Fruit fly (Drosophila melanogaster): ENCODE measurements around the gene CG17597.

Gene CG17597

DNA sequence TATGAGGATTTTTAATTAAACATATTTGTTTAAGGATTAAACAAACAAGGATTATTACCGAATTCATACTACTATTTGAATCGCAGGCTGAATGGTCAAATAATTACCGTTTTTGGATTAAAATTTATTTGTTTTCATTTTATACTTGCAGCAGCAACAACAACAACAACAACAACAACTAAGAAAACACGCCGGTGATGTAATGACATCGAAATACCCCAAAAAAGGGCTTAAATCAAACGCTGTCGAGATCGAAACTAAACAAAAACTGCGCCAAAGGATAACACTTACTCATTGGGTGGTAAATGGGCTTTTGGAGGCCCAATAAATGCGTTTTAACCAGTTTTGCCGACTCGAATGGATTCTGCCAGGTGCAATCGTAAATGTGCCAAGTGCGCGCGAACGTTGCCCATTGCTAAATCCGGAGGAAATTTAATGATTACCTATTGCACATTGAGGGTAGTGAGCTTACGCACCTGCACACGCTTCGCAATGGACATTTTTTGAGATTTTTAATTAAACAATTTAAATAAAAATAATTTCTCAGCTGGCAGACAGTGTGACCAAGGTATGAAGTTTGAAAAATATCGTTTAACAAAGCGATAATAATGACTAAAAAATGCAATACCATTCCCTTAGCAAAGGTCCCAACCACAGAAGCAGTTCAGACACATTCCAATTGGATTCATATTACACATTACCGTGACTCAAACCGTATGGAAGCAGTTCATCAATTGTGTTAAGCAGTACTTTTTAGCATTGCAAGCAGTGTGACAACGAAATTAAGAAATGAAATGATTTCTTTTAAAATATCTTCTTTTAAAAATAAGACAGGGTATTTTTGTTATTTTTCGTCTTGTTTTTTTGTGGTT lies 27.9 kb upstream of the CG17597 start, which contains the start of the genes CG10602 and mRpL13 (continued):
- TF ChIP-seq lola (GFP tag; optimal IDR thresholded peaks at IDR 0.05): peak in 1 of 3 experiments; percentile 13
- no peak for TF ChIP-seq Vsx1 (GFP tag; optimal IDR thresholded peaks at IDR 0.05)
- no peak for TF ChIP-seq Dbx (GFP tag; IDR thresholded peaks at IDR 0.05)
- no peak for TF ChIP-seq E2f1 (GFP tag; IDR thresholded peaks at IDR 0.05)
- TF ChIP-seq Gsc (GFP tag; IDR thresholded peaks at IDR 0.05): no peak
- no peak for TF ChIP-seq Aef1 (GFP tag; IDR thresholded peaks at IDR 0.05)
- peak; percentile 58 for TF ChIP-seq CG13894 (tag; optimal IDR thresholded peaks at IDR 0.05)
- peak; percentile 81 for TF ChIP-seq CG9797 (GFP tag; optimal IDR thresholded peaks at IDR 0.05)
- TF ChIP-seq Xrp1 (GFP tag; IDR thresholded peaks at IDR 0.05): 0 out of 2 replicates have a peak, but pooled peaks have one; percentile 4
- no peak for TF ChIP-seq en (GFP tag; optimal IDR thresholded peaks at IDR 0.05)
- TF ChIP-seq Dip3 (GFP tag; optimal IDR thresholded peaks at IDR 0.05): peak; percentile 13
- no peak for TF ChIP-seq lbe (GFP tag; optimal IDR thresholded peaks at IDR 0.05)
- TF ChIP-seq CG15601 (tag; optimal IDR thresholded peaks at IDR 0.05): peak; percentile 53
- TF ChIP-seq CG2678 (tag; optimal IDR thresholded peaks at IDR 0.05): no peak
- TF ChIP-seq CG5180 (GFP tag; optimal IDR thresholded peaks at IDR 0.05): no peak
- TF ChIP-seq Nf-YC (tag; optimal IDR thresholded peaks at IDR 0.05): peak; percentile 45
- TF ChIP-seq usp (GFP tag; optimal IDR thresholded peaks at IDR 0.05): no peak
- TF ChIP-seq vvl (GFP tag; IDR thresholded peaks at IDR 0.05): peak; percentile 49
- no peak for TF ChIP-seq CG6813 (GFP tag; optimal IDR thresholded peaks at IDR 0.05)
- TF ChIP-seq CG13775 (GFP tag; optimal IDR thresholded peaks at IDR 0.05): no peak
- TF ChIP-seq CG17359 (tag; optimal IDR thresholded peaks at IDR 0.05): no peak
- TF ChIP-seq Six4 (GFP tag; optimal IDR thresholded peaks at IDR 0.05): peak; percentile 1
- TF ChIP-seq jing (GFP tag; optimal IDR thresholded peaks at IDR 0.05): no peak
- no peak for TF ChIP-seq az2 (GFP tag; optimal IDR thresholded peaks at IDR 0.05)
- no peak for TF ChIP-seq Deaf1 (tag; optimal IDR thresholded peaks at IDR 0.05)
- no peak for TF ChIP-seq ssp (GFP tag; IDR thresholded peaks at IDR 0.05)
- no peak for TF ChIP-seq org-1 (GFP tag; optimal IDR thresholded peaks at IDR 0.05)
- no peak for TF ChIP-seq CG8359 (GFP tag; optimal IDR thresholded peaks at IDR 0.05; ENCODE audit: borderline replicate concordance)
- TF ChIP-seq Jarid2 (GFP tag; optimal IDR thresholded peaks at IDR 0.05): peak; percentile 31
- peak; percentile 78 for TF ChIP-seq Dek (tag; optimal IDR thresholded peaks at IDR 0.05)
- TF ChIP-seq ara (GFP tag; IDR thresholded peaks at IDR 0.05): no peak
- peak; percentile 47 for TF ChIP-seq sug (tag; optimal IDR thresholded peaks at IDR 0.05)
- no peak for TF ChIP-seq pum (GFP tag; optimal IDR thresholded peaks at IDR 0.05)
- no peak for TF ChIP-seq CG13296 (GFP tag; optimal IDR thresholded peaks at IDR 0.05)
- no peak for TF ChIP-seq CG31224 (GFP tag; IDR thresholded peaks at IDR 0.05)
- TF ChIP-seq CG2120 (GFP tag; optimal IDR thresholded peaks at IDR 0.05): peak; percentile 46
- no peak for TF ChIP-seq Adf1 (GFP tag; IDR thresholded peaks at IDR 0.05)
- TF ChIP-seq Usf (GFP tag; optimal IDR thresholded peaks at IDR 0.05): no peak
- no peak for TF ChIP-seq dm (GFP tag; optimal IDR thresholded peaks at IDR 0.05)
- peak; percentile 54 for TF ChIP-seq CoRest (tag; optimal IDR thresholded peaks at IDR 0.05)
- no peak for TF ChIP-seq chn (GFP tag; optimal IDR thresholded peaks at IDR 0.05)
- peak; percentile 5 for TF ChIP-seq dmrt11E (tag; optimal IDR thresholded peaks at IDR 0.05)
- peak; percentile 19 for TF ChIP-seq gem (tag; optimal IDR thresholded peaks at IDR 0.05)
- TF ChIP-seq trem (tag; optimal IDR thresholded peaks at IDR 0.05): peak; percentile 79
- TF ChIP-seq cg (GFP tag; optimal IDR thresholded peaks at IDR 0.05): no peak
- TF ChIP-seq CG4404 (GFP tag; IDR thresholded peaks at IDR 0.05): no peak
- TF ChIP-seq CG1233 (GFP tag; optimal IDR thresholded peaks at IDR 0.05): no peak
- TF ChIP-seq CG1647 (GFP tag; optimal IDR thresholded peaks at IDR 0.05): no peak
- TF ChIP-seq CG12104 (GFP tag; optimal IDR thresholded peaks at IDR 0.05): no peak

Measured in whole organism, embryonic.